Fruit fly (Drosophila melanogaster): ENCODE data around the gene Xpac.

- TF ChIP-seq insv (optimal IDR thresholded peaks at IDR 0.05) (no peak), Sin3A (optimal IDR thresholded peaks at IDR 0.05) (no peak), Myc (optimal IDR thresholded peaks at IDR 0.05) (no peak)
These were observed 47.0 kb upstream of the Xpac start for dm6 chrX:4150989-4151388.

All from Kc167 (cell line).